Fruit fly (Drosophila melanogaster) whole organism, adult: ENCODE results near the gene CG4842.

Experiments
- CG11617 ChIP-seq: fragments of 200-800 bp; sonication (Bioruptor generic); optimal IDR thresholded peaks from 2 replicates; lab custom pipeline; 2017; ENCODE audit warnings: mild to moderate bottlenecking, missing biosample characterization, missing genetic modification reagents, missing genetic modification characterization
- CG12768 ChIP-seq: fragments of 200-800 bp; sonication (Bioruptor generic); optimal IDR thresholded peaks from 2 replicates; lab custom pipeline; 2017; ENCODE audit warnings: missing biosample characterization, missing genetic modification characterization, mild to moderate bottlenecking, moderate library complexity, missing genetic modification reagents
- CG14711 ChIP-seq: fragments of 200-800 bp; sonication (Bioruptor generic); optimal IDR thresholded peaks from 2 replicates; lab custom pipeline; 2018; ENCODE audit warnings: missing biosample characterization, mild to moderate bottlenecking, missing genetic modification characterization, moderate library complexity
- CG1620 ChIP-seq: fragments of 200-800 bp; sonication (Bioruptor generic); optimal IDR thresholded peaks from 2 replicates; lab custom pipeline; 2016; ENCODE audit warnings: missing biosample characterization, missing genetic modification characterization
- CG33017 ChIP-seq: fragments of 200-800 bp; sonication (Bioruptor generic); optimal IDR thresholded peaks from 2 replicates; lab custom pipeline; 2018; ENCODE audit warnings: missing biosample characterization, mild to moderate bottlenecking, missing genetic modification characterization, moderate library complexity
- CG5204 ChIP-seq: fragments of 200-800 bp; sonication (Bioruptor generic); optimal IDR thresholded peaks from 2 replicates; lab custom pipeline; 2016; ENCODE audit warnings: missing biosample characterization, missing genetic modification characterization
- CG7045 ChIP-seq: fragments of 200-800 bp; sonication (Bioruptor generic); optimal IDR thresholded peaks from 2 replicates; lab custom pipeline; 2017; ENCODE audit warnings: missing biosample characterization, mild to moderate bottlenecking, missing genetic modification characterization
- CG7101 ChIP-seq: fragments of 200-800 bp; sonication (Bioruptor generic); optimal IDR thresholded peaks from 2 replicates; lab custom pipeline; 2018; ENCODE audit warnings: missing biosample characterization, mild to moderate bottlenecking, missing genetic modification characterization, moderate library complexity
- Clk ChIP-seq: fragments of 200-800 bp; sonication (Bioruptor generic); optimal IDR thresholded peaks from 2 replicates; lab custom pipeline; 2017; ENCODE audit warnings: missing biosample characterization, missing genetic modification characterization
- Crg-1 ChIP-seq: fragments of 200-800 bp; sonication (Bioruptor generic); optimal IDR thresholded peaks from 2 replicates; lab custom pipeline; 2016; ENCODE audit warnings: missing biosample characterization, missing genetic modification characterization
- Hr96 ChIP-seq: fragments of 200-800 bp; sonication (Bioruptor generic); optimal IDR thresholded peaks from 2 replicates; lab custom pipeline; 2016; ENCODE audit warnings: missing biosample characterization, missing genetic modification characterization
- Mnt ChIP-seq: fragments of 200-800 bp; sonication (Bioruptor generic); optimal IDR thresholded peaks from 2 replicates; lab custom pipeline; 2016; ENCODE audit warnings: missing biosample characterization, mild to moderate bottlenecking, missing genetic modification characterization
- bab1 ChIP-seq: fragments of 200-800 bp; sonication (Bioruptor generic); optimal IDR thresholded peaks from 3 replicates; lab custom pipeline; 2019; ENCODE audit warnings: missing biosample characterization, mild to moderate bottlenecking, missing genetic modification characterization, moderate library complexity
- cic ChIP-seq: fragments of 200-800 bp; sonication (Bioruptor generic); optimal IDR thresholded peaks from 2 replicates; lab custom pipeline; 2017; ENCODE audit warnings: missing biosample characterization, mild to moderate bottlenecking, missing genetic modification characterization, moderate library complexity
- cnc ChIP-seq, 2 experiments: fragments of >200 bp; optimal IDR thresholded peaks; 2 replicates each; lab custom pipeline; 2017
- kay ChIP-seq: fragments of 200-800 bp; sonication (Bioruptor generic); peaks from one replicate; lab custom pipeline; 2016; ENCODE audit warnings: missing biosample characterization, missing genetic modification characterization, borderline replicate concordance
- ovo ChIP-seq: fragments of 200-800 bp; sonication (Bioruptor generic); optimal IDR thresholded peaks from 2 replicates; lab custom pipeline; 2016; ENCODE audit warnings: missing biosample characterization, missing genetic modification characterization
- pad ChIP-seq: fragments of 200-800 bp; sonication (Bioruptor generic); optimal IDR thresholded peaks from 3 replicates; lab custom pipeline; 2017; ENCODE audit warnings: missing biosample characterization, missing genetic modification characterization, mild to moderate bottlenecking, moderate library complexity, missing genetic modification reagents
- tj ChIP-seq: fragments of 200-800 bp; sonication (Bioruptor generic); optimal IDR thresholded peaks from 3 replicates; lab custom pipeline; 2017; ENCODE audit warnings: missing biosample characterization, mild to moderate bottlenecking, missing genetic modification characterization, moderate library complexity
- toe ChIP-seq: fragments of 200-800 bp; sonication (Bioruptor generic); optimal IDR thresholded peaks from 2 replicates; lab custom pipeline; 2016; ENCODE audit warnings: missing biosample characterization, missing genetic modification characterization

Gene CG4842

dm6 chr3L:16384145-16384705 lies 16.0 kb downstream of the CG4842 start:
- TF ChIP-seq Mnt (GFP tag; lab: Kevin White, UChicago): peak; percentile 59
- TF ChIP-seq CG33017: no peak
- TF ChIP-seq kay (GFP tag; lab: Kevin White, UChicago): peak; percentile 70
- TF ChIP-seq CG12768 (GFP tag; lab: Kevin White, UChicago): peak; percentile 39
- TF ChIP-seq CG11617 (GFP tag; lab: Kevin White, UChicago): no peak
- TF ChIP-seq Hr96 (GFP tag; lab: Kevin White, UChicago): peak; percentile 27
- TF ChIP-seq CG5204 (GFP tag; lab: Kevin White, UChicago): no peak
- no peak for TF ChIP-seq CG7045
- TF ChIP-seq cic (GFP tag; lab: Kevin White, UChicago): peak; percentile 84

DNA sequence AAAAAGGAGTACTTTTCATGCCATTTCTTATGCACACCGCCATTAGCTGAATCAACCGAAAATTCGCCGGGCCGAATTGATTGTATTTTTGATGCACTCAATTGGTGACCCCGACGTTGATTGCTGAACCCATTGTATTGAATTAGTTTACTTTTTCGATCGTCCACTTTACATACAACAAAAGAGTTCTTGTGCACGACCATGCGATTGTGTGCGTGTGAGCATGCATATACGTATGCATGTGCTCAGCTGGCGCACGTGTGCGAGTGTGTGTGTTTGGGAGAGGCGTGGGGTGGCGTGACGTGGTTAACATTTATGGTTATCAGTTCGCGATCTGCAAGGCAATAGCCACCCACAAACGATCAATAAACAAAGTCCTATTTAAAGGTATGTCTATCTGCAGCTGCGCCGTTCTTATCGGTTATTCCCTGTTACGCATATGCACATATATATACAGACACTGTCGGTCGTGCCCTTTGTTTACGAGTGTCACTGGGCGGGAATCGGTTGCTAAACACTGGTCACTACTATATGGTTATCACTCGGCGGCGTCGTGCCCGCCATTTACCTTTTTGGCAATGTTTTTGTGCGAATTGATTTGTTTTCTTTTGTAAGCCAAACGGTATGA lies 17.2 kb downstream of the CG4842 start:
- TF ChIP-seq Mnt (GFP tag; lab: Kevin White, UChicago) (peak; percentile 96), CG11617 (GFP tag; lab: Kevin White, UChicago) (no peak), Clk (GFP tag; lab: Kevin White, UChicago) (no peak), Crg-1 (GFP tag; lab: Kevin White, UChicago) (no peak), cic (GFP tag; lab: Kevin White, UChicago) (peak; percentile 93), toe (GFP tag; lab: Kevin White, UChicago) (no peak), CG5204 (GFP tag; lab: Kevin White, UChicago) (no peak), bab1 (GFP tag; lab: Kevin White, UChicago) (peak; percentile 86), Hr96 (GFP tag; lab: Kevin White, UChicago) (no peak), cnc (optimal IDR thresholded peaks at IDR 0.05; lab: Kevin White, UChicago) (no peak), CG7101 (tag; lab: Kevin White, UChicago) (peak; percentile 42), CG14711 (no peak), CG12768 (GFP tag; lab: Kevin White, UChicago) (peak; percentile 54), CG1620 (GFP tag; lab: Kevin White, UChicago) (peak; percentile 3), CG33017 (peak; percentile 27), ovo (GFP tag; lab: Kevin White, UChicago) (no peak), kay (GFP tag; lab: Kevin White, UChicago) (peak; percentile 89), tj (GFP tag; lab: Kevin White, UChicago) (peak; percentile 24), pad (peak; percentile 45), CG7045 (peak; percentile 50)

- TF ChIP-seq tj (GFP tag; lab: Kevin White, UChicago) (no peak), kay (GFP tag; lab: Kevin White, UChicago) (no peak), CG14711 (peak; percentile 86), CG1620 (GFP tag; lab: Kevin White, UChicago) (no peak), Mnt (GFP tag; lab: Kevin White, UChicago) (no peak), cnc (optimal IDR thresholded peaks at IDR 0.05; lab: Kevin White, UChicago) (no peak), pad (no peak), CG33017 (no peak), CG12768 (GFP tag; lab: Kevin White, UChicago) (no peak), bab1 (GFP tag; lab: Kevin White, UChicago) (no peak), cic (GFP tag; lab: Kevin White, UChicago) (no peak), CG7045 (no peak), CG5204 (GFP tag; lab: Kevin White, UChicago) (no peak), Crg-1 (GFP tag; lab: Kevin White, UChicago) (no peak), CG7101 (tag; lab: Kevin White, UChicago) (peak; percentile 7), toe (GFP tag; lab: Kevin White, UChicago) (peak; percentile 60), CG11617 (GFP tag; lab: Kevin White, UChicago) (peak; percentile 27), Clk (GFP tag; lab: Kevin White, UChicago) (no peak), Hr96 (GFP tag; lab: Kevin White, UChicago) (peak; percentile 5), ovo (GFP tag; lab: Kevin White, UChicago) (no peak)
Observed at dm6 chr3L:16385880-16386584, 17.8 kb downstream of the CG4842 start, which contains the start of the genes Agpat3 and RAF2. TSS of gene Agpat3 (minus strand) at chr3L:16385957. TSS of gene RAF2 (plus strand) at chr3L:16386327.

DNA sequence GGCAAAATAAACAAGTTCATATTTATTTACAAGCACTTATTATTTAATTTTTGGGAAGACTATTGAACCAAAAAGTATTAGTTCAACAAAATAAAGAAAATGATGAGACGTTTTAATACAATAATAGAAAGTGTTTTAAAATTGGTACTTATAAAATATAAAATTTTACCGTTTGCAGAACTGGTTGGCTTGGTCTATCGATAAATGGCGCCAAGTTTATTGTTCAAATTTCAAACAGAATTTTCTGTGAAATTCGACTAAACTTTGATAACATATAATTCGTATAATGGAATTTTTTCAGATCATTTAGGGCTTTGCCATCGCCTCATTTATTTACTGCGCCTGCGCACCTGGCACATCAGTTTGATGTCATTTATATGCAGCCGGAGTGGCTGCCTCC lies 22.6 kb downstream of the CG4842 start:
- TF ChIP-seq Mnt (GFP tag; lab: Kevin White, UChicago): no peak
- TF ChIP-seq toe (GFP tag; lab: Kevin White, UChicago): no peak
- TF ChIP-seq Hr96 (GFP tag; lab: Kevin White, UChicago): no peak
- no peak for TF ChIP-seq ovo (GFP tag; lab: Kevin White, UChicago)
- peak; percentile 52 for TF ChIP-seq kay (GFP tag; lab: Kevin White, UChicago)
- TF ChIP-seq CG7101 (tag; lab: Kevin White, UChicago): no peak

dm6 chr3L:16391257-16391656 lies 23.1 kb downstream of the CG4842 start:
- no peak for TF ChIP-seq Mnt (GFP tag; lab: Kevin White, UChicago)
- no peak for TF ChIP-seq Clk (GFP tag; lab: Kevin White, UChicago)
- TF ChIP-seq CG7101 (tag; lab: Kevin White, UChicago): no peak
- no peak for TF ChIP-seq CG12768 (GFP tag; lab: Kevin White, UChicago)
- TF ChIP-seq cic (GFP tag; lab: Kevin White, UChicago): no peak
- no peak for TF ChIP-seq CG33017
- TF ChIP-seq toe (GFP tag; lab: Kevin White, UChicago): no peak
- TF ChIP-seq CG7045: no peak
- no peak for TF ChIP-seq cnc (optimal IDR thresholded peaks at IDR 0.05; lab: Kevin White, UChicago)
- no peak for TF ChIP-seq tj (GFP tag; lab: Kevin White, UChicago)
- TF ChIP-seq Hr96 (GFP tag; lab: Kevin White, UChicago): no peak
- no peak for TF ChIP-seq CG1620 (GFP tag; lab: Kevin White, UChicago)
- TF ChIP-seq kay (GFP tag; lab: Kevin White, UChicago): no peak
- no peak for TF ChIP-seq bab1 (GFP tag; lab: Kevin White, UChicago)
- TF ChIP-seq CG11617 (GFP tag; lab: Kevin White, UChicago): no peak
- TF ChIP-seq pad: no peak
- no peak for TF ChIP-seq CG5204 (GFP tag; lab: Kevin White, UChicago)
- no peak for TF ChIP-seq ovo (GFP tag; lab: Kevin White, UChicago)
- no peak for TF ChIP-seq Crg-1 (GFP tag; lab: Kevin White, UChicago)
- TF ChIP-seq CG14711: no peak
